Fruit fly (Drosophila melanogaster) whole organism, embryonic: ENCODE results near the gene CG32645.
A peak's percentile ranks its signal among the peaks of the same experiment; 100 is the strongest.

Source experiments
- ATbp ChIP-seq: fragments of 200-800 bp; sonication (Bioruptor generic); optimal IDR thresholded peaks from 2 replicates; lab custom pipeline; 2017; ENCODE audit warnings: missing biosample characterization, mild to moderate bottlenecking, missing genetic modification characterization, missing genetic modification reagents
- Ada2b ChIP-seq: fragments of 200-800 bp; sonication (Bioruptor generic); IDR thresholded peaks from 2 replicates; pipeline ENCODE4 v1.3.6; 2022; ENCODE audit warnings: missing biosample characterization, missing genetic modification characterization
- CG10147 ChIP-seq: fragments of 200-800 bp; sonication (Bioruptor generic); optimal IDR thresholded peaks from 2 replicates; lab custom pipeline; 2019; ENCODE audit warnings: missing biosample characterization, mild to moderate bottlenecking, missing genetic modification characterization, moderate library complexity
- CG10267 ChIP-seq: fragments of 200-800 bp; sonication (Bioruptor generic); optimal IDR thresholded peaks from 2 replicates; lab custom pipeline; 2018; ENCODE audit warnings: missing biosample characterization, mild to moderate bottlenecking, missing genetic modification characterization, moderate library complexity
- CG12659 ChIP-seq: fragments of 200-800 bp; sonication (Bioruptor generic); optimal IDR thresholded peaks from 3 replicates; lab custom pipeline; 2017; ENCODE audit warnings: mild to moderate bottlenecking, missing biosample characterization, missing genetic modification reagents, missing genetic modification characterization
- CG13287 ChIP-seq: fragments of 200-800 bp; sonication (Bioruptor generic); IDR thresholded peaks from 2 replicates; pipeline ENCODE4 v1.3.6; 2022; ENCODE audit warnings: missing biosample characterization, missing genetic modification characterization; ENCODE audit not compliant: partially characterized antibody
- CG13775 ChIP-seq: fragments of 200-800 bp; sonication (Bioruptor generic); optimal IDR thresholded peaks from 3 replicates; lab custom pipeline; 2017; ENCODE audit warnings: missing biosample characterization, mild to moderate bottlenecking, missing genetic modification characterization
- CG15073 ChIP-seq: fragments of 200-800 bp; sonication (Bioruptor generic); optimal IDR thresholded peaks from 2 replicates; lab custom pipeline; 2016; ENCODE audit warnings: missing biosample characterization, missing genetic modification characterization
- CG1529 ChIP-seq: fragments of 200-800 bp; sonication (Bioruptor generic); optimal IDR thresholded peaks from 3 replicates; lab custom pipeline; 2018; ENCODE audit warnings: missing biosample characterization, missing genetic modification characterization
- CG15479 ChIP-seq: fragments of 200-800 bp; sonication (Bioruptor generic); optimal IDR thresholded peaks from 3 replicates; lab custom pipeline; 2019; ENCODE audit warnings: missing biosample characterization, mild to moderate bottlenecking, missing genetic modification characterization, moderate library complexity
- CG15601 ChIP-seq: fragments of 200-800 bp; sonication (Bioruptor generic); optimal IDR thresholded peaks from 3 replicates; lab custom pipeline; 2019; ENCODE audit warnings: missing biosample characterization, mild to moderate bottlenecking, missing genetic modification characterization, moderate library complexity
- CG15696 ChIP-seq: fragments of 200-800 bp; sonication (Bioruptor generic); optimal IDR thresholded peaks from 2 replicates; lab custom pipeline; 2019; ENCODE audit warnings: missing biosample characterization, mild to moderate bottlenecking, missing genetic modification characterization, moderate library complexity
- CG16863 ChIP-seq: fragments of 200-800 bp; sonication (Bioruptor generic); optimal IDR thresholded peaks from 3 replicates; lab custom pipeline; 2016; ENCODE audit warnings: missing biosample characterization, missing genetic modification characterization
- CG17186 ChIP-seq: fragments of 200-800 bp; sonication (Bioruptor generic); optimal IDR thresholded peaks from 3 replicates; lab custom pipeline; 2017; ENCODE audit warnings: missing biosample characterization, missing genetic modification reagents, missing genetic modification characterization
- CG2116 ChIP-seq: fragments of 200-800 bp; sonication (Bioruptor generic); optimal IDR thresholded peaks from 3 replicates; lab custom pipeline; 2018; ENCODE audit warnings: missing biosample characterization, mild to moderate bottlenecking, missing genetic modification characterization
- CG2199 ChIP-seq: fragments of 200-800 bp; sonication (Bioruptor generic); IDR thresholded peaks from 3 replicates; pipeline ENCODE4 v1.3.6; 2022; ENCODE audit warnings: missing biosample characterization, missing genetic modification characterization
- CG4282 ChIP-seq: fragments of 200-800 bp; sonication (Bioruptor generic); optimal IDR thresholded peaks from 2 replicates; lab custom pipeline; 2016; ENCODE audit warnings: missing biosample characterization, missing genetic modification characterization
- CG6654 ChIP-seq: fragments of 200-800 bp; sonication (Bioruptor generic); optimal IDR thresholded peaks from 2 replicates; lab custom pipeline; 2017; ENCODE audit warnings: missing biosample characterization, mild to moderate bottlenecking, missing genetic modification characterization
- CG8388 ChIP-seq: fragments of 200-800 bp; sonication (Bioruptor generic); optimal IDR thresholded peaks from 2 replicates; lab custom pipeline; 2019; ENCODE audit warnings: missing biosample characterization, mild to moderate bottlenecking, missing genetic modification characterization, moderate library complexity
- D19A ChIP-seq: fragments of 200-800 bp; optimal IDR thresholded peaks from 3 replicates; lab custom pipeline; 2019; ENCODE audit warnings: missing biosample characterization, mild to moderate bottlenecking, missing genetic modification characterization, moderate library complexity
- Dbx ChIP-seq: fragments of 200-800 bp; sonication (Bioruptor generic); IDR thresholded peaks from 3 replicates; pipeline ENCODE4 v1.3.6; 2022; ENCODE audit warnings: missing biosample characterization, missing genetic modification characterization
- Dll ChIP-seq: fragments of 200-800 bp; sonication (Bioruptor generic); IDR thresholded peaks from 4 replicates; pipeline ENCODE4 v1.3.6; 2022; ENCODE audit warnings: missing biosample characterization, missing genetic modification characterization; ENCODE audit not compliant: partially characterized antibody
- Dp ChIP-seq: fragments of 200-800 bp; sonication (Bioruptor generic); optimal IDR thresholded peaks from 2 replicates; lab custom pipeline; 2018; ENCODE audit warnings: missing biosample characterization, mild to moderate bottlenecking, missing genetic modification characterization, moderate library complexity
- E2f1 ChIP-seq: fragments of 200-800 bp; sonication (Bioruptor generic); IDR thresholded peaks from 2 replicates; pipeline ENCODE4 v1.3.6; 2022; ENCODE audit warnings: missing biosample characterization, missing genetic modification characterization
- H15 ChIP-seq: fragments of 200-800 bp; sonication (Bioruptor generic); IDR thresholded peaks from 3 replicates; pipeline ENCODE4 v1.3.6; 2022; ENCODE audit warnings: missing biosample characterization, missing genetic modification characterization
- HLH4C ChIP-seq: fragments of 200-800 bp; sonication (Bioruptor generic); IDR thresholded peaks from 3 replicates; pipeline ENCODE4 v1.3.6; 2022; ENCODE audit warnings: missing biosample characterization, missing genetic modification characterization; ENCODE audit not compliant: partially characterized antibody
- Jarid2 ChIP-seq: fragments of 200-800 bp; sonication (Bioruptor generic); optimal IDR thresholded peaks from 3 replicates; lab custom pipeline; 2017; ENCODE audit warnings: mild to moderate bottlenecking, missing biosample characterization, missing genetic modification reagents, missing genetic modification characterization
- Lpt ChIP-seq: fragments of >200 bp; optimal IDR thresholded peaks from 2 replicates; lab custom pipeline; 2018; ENCODE audit warnings: missing biosample characterization, missing genetic modification characterization
- NC2β ChIP-seq: fragments of 200-800 bp; sonication (Bioruptor generic); optimal IDR thresholded peaks from 2 replicates; lab custom pipeline; 2016; ENCODE audit warnings: missing biosample characterization, missing genetic modification characterization
- Ravus ChIP-seq: fragments of 200-800 bp; sonication (Bioruptor generic); IDR thresholded peaks from 2 replicates; pipeline ENCODE4 v1.3.6; 2022; ENCODE audit warnings: missing biosample characterization, missing genetic modification characterization
- Rx ChIP-seq: fragments of 200-800 bp; sonication (Bioruptor generic); IDR thresholded peaks from 2 replicates; pipeline ENCODE4 v1.3.6; 2022; ENCODE audit warnings: missing biosample characterization, missing genetic modification characterization
- Sin3A ChIP-seq: fragments of >200 bp; optimal IDR thresholded peaks from 2 replicates; lab custom pipeline; 2018
- Six4 ChIP-seq: fragments of 200-800 bp; sonication (Bioruptor generic); optimal IDR thresholded peaks from 2 replicates; lab custom pipeline; 2016; ENCODE audit warnings: missing biosample characterization, missing genetic modification characterization
- abd-A ChIP-seq: fragments of 200-800 bp; sonication (Bioruptor generic); optimal IDR thresholded peaks from 3 replicates; lab custom pipeline; 2019; ENCODE audit warnings: missing biosample characterization, mild to moderate bottlenecking, missing genetic modification characterization, moderate library complexity
- ash1 ChIP-seq: fragments of 200-800 bp; sonication (Bioruptor generic); optimal IDR thresholded peaks from 2 replicates; lab custom pipeline; 2018; ENCODE audit warnings: missing biosample characterization, mild to moderate bottlenecking, missing genetic modification characterization
- bowl ChIP-seq: fragments of 200-800 bp; sonication (Bioruptor generic); IDR thresholded peaks from 2 replicates; pipeline ENCODE4 v1.3.6; 2022; ENCODE audit warnings: missing biosample characterization, missing genetic modification characterization
- br ChIP-seq: fragments of >200 bp; optimal IDR thresholded peaks from 2 replicates; lab custom pipeline; 2017
- dimm ChIP-seq: fragments of 200-800 bp; sonication (Bioruptor generic); IDR thresholded peaks from 2 replicates; pipeline ENCODE4 v1.3.6; 2022; ENCODE audit warnings: missing biosample characterization, missing genetic modification characterization
- dm ChIP-seq: fragments of 200-800 bp; sonication (Bioruptor generic); optimal IDR thresholded peaks from 3 replicates; lab custom pipeline; 2016; ENCODE audit warnings: missing biosample characterization, missing genetic modification characterization
- en ChIP-seq: fragments of 200-800 bp; sonication (Bioruptor generic); optimal IDR thresholded peaks from 2 replicates; lab custom pipeline; 2016; ENCODE audit warnings: missing biosample characterization, missing genetic modification characterization
- gcm ChIP-seq: fragments of 200-800 bp; sonication (Bioruptor generic); optimal IDR thresholded peaks from 2 replicates; lab custom pipeline; 2019; ENCODE audit warnings: missing biosample characterization, mild to moderate bottlenecking, missing genetic modification characterization, moderate library complexity
- grn ChIP-seq: fragments of 200-800 bp; sonication (Bioruptor generic); optimal IDR thresholded peaks from 3 replicates; lab custom pipeline; 2017; ENCODE audit warnings: missing biosample characterization, missing genetic modification characterization
- gro ChIP-seq: fragments of 200-800 bp; sonication (Bioruptor generic); optimal IDR thresholded peaks from 2 replicates; lab custom pipeline; 2016; ENCODE audit warnings: missing biosample characterization, missing genetic modification characterization
- h ChIP-seq: fragments of >200 bp; optimal IDR thresholded peaks from 2 replicates; lab custom pipeline; 2017
- pb ChIP-seq: fragments of 200-800 bp; sonication (Bioruptor generic); optimal IDR thresholded peaks from 3 replicates; lab custom pipeline; 2016; ENCODE audit warnings: missing biosample characterization, missing genetic modification characterization
- row ChIP-seq: fragments of 200-800 bp; sonication (Bioruptor generic); IDR thresholded peaks from 3 replicates; pipeline ENCODE4 v1.3.6; 2022; ENCODE audit warnings: missing biosample characterization, missing genetic modification characterization
- scrt ChIP-seq: fragments of 200-800 bp; sonication (Bioruptor generic); optimal IDR thresholded peaks from 2 replicates; lab custom pipeline; 2018; ENCODE audit warnings: missing biosample characterization, mild to moderate bottlenecking, missing genetic modification characterization, moderate library complexity
- slp2 ChIP-seq: fragments of 200-800 bp; sonication (Bioruptor generic); optimal IDR thresholded peaks from 2 replicates; lab custom pipeline; 2016; ENCODE audit warnings: missing biosample characterization, missing genetic modification characterization
- sqz ChIP-seq: fragments of 200-800 bp; sonication (Bioruptor generic); optimal IDR thresholded peaks from 3 replicates; lab custom pipeline; 2018; ENCODE audit warnings: missing biosample characterization, mild to moderate bottlenecking, missing genetic modification characterization
- tap ChIP-seq: fragments of 200-800 bp; optimal IDR thresholded peaks from 3 replicates; lab custom pipeline; 2019; ENCODE audit warnings: missing biosample characterization, mild to moderate bottlenecking, missing genetic modification characterization, moderate library complexity
- zen2 ChIP-seq: fragments of 200-800 bp; sonication (Bioruptor generic); IDR thresholded peaks from 3 replicates; pipeline ENCODE4 v1.3.6; 2022; ENCODE audit warnings: missing biosample characterization, missing genetic modification characterization; ENCODE audit not compliant: partially characterized antibody
- zf30C ChIP-seq: fragments of 200-800 bp; sonication (Bioruptor generic); optimal IDR thresholded peaks from 3 replicates; lab custom pipeline; 2018; ENCODE audit warnings: missing biosample characterization, mild to moderate bottlenecking, missing genetic modification characterization

Gene CG32645

DNA sequence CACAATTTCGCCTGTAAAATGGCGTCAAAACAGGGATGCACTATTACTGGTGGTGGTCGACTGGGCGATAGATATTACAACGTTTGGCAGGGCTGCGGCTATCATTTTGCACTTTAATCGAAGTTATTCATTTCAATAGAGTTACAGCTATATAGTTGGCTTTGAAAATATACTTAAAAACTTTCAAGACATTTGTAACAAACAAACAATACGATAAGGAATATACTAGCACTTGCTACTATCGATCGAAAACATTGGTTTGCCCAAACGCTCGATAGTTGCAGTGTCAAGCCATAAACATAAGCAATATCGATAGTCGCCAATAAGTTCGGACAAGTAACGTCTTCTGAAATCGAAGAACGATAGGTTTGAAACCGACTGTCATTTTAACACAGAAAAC is 20.5 kb downstream of the CG32645 start, which contains the start of the genes Bap60 and CG12096 (continued):
- TF ChIP-seq CG15601 (tag; lab: Kevin White, UChicago), result peak; percentile 76
- peak; percentile 93 for TF ChIP-seq row (GFP tag; lab: Robert Waterston, UW)
- no peak for TF ChIP-seq H15 (GFP tag; lab: Robert Waterston, UW)
- TF ChIP-seq Dbx, result peak; percentile 83
- no peak for TF ChIP-seq ash1 (GFP tag; lab: Kevin White, UChicago)
- peak; percentile 94 for TF ChIP-seq HLH4C (GFP tag; lab: Robert Waterston, UW)
- peak; percentile 78 for TF ChIP-seq CG10267
- TF ChIP-seq D19A (tag; lab: Kevin White, UChicago), result no peak
- TF ChIP-seq slp2 (GFP tag; lab: Kevin White, UChicago), result peak; percentile 48
- TF ChIP-seq br, result no peak
- peak; percentile 27 for TF ChIP-seq gcm (GFP tag; lab: Kevin White, UChicago)
- TF ChIP-seq Dll (GFP tag; lab: Robert Waterston, UW), result peak; percentile 97
- TF ChIP-seq NC2β, result peak; percentile 68
- TF ChIP-seq Ravus (GFP tag; lab: Robert Waterston, UW), result no peak
- peak; percentile 0 for TF ChIP-seq CG4282
- peak; percentile 68 for TF ChIP-seq CG17186
- TF ChIP-seq CG15479, result no peak
- TF ChIP-seq dm (GFP tag; lab: Kevin White, UChicago), result peak; percentile 86
- TF ChIP-seq ATbp (GFP tag; lab: Kevin White, UChicago), result no peak
- peak; percentile 39 for TF ChIP-seq Six4 (GFP tag; lab: Kevin White, UChicago)
- peak; percentile 39 for TF ChIP-seq Dp
- no peak for TF ChIP-seq dimm (GFP tag; lab: Robert Waterston, UW)
- TF ChIP-seq CG2116 (GFP tag; lab: Kevin White, UChicago), result peak; percentile 92
- no peak for TF ChIP-seq tap (tag; lab: Kevin White, UChicago)
- TF ChIP-seq Sin3A, result peak; percentile 99
- peak; percentile 9 for TF ChIP-seq Jarid2 (GFP tag; lab: Kevin White, UChicago)
- peak; percentile 21 for TF ChIP-seq CG1529 (GFP tag; lab: Kevin White, UChicago)
- TF ChIP-seq abd-A, result no peak
- no peak for TF ChIP-seq CG6654 (GFP tag; lab: Kevin White, UChicago)
- peak; percentile 79 for TF ChIP-seq CG10147
- TF ChIP-seq CG2199, result no peak
- no peak for TF ChIP-seq h (lab: Kevin White, UChicago)
- TF ChIP-seq CG12659 (GFP tag; lab: Kevin White, UChicago), result peak; percentile 88
- TF ChIP-seq zf30C (GFP tag; lab: Kevin White, UChicago), result no peak
- peak; percentile 86 for TF ChIP-seq gro (GFP tag; lab: Kevin White, UChicago)
- TF ChIP-seq sqz, result no peak
- no peak for TF ChIP-seq scrt
- peak; percentile 50; the same call in 1 of the 2 replicates for TF ChIP-seq Ada2b (GFP tag; lab: Robert Waterston, UW)
- peak; percentile 57 for TF ChIP-seq pb (GFP tag; lab: Kevin White, UChicago)
- TF ChIP-seq CG13287 (GFP tag; lab: Robert Waterston, UW), result peak; percentile 95
- TF ChIP-seq bowl (GFP tag; lab: Robert Waterston, UW), result no peak
- TF ChIP-seq CG8388 (GFP tag; lab: Kevin White, UChicago), result peak; percentile 58
- no peak for TF ChIP-seq grn (GFP tag; lab: Kevin White, UChicago)
- no peak for TF ChIP-seq Lpt (GFP tag; lab: Kevin White, UChicago)
- peak; percentile 78 for TF ChIP-seq CG15696 (tag; lab: Kevin White, UChicago)
- TF ChIP-seq CG13775 (GFP tag; lab: Kevin White, UChicago), result peak; percentile 82
- TF ChIP-seq Rx (GFP tag; lab: Robert Waterston, UW), result no peak
- peak; percentile 71 for TF ChIP-seq CG16863 (GFP tag; lab: Kevin White, UChicago)
- peak; percentile 37; the same call in 1 of the 2 replicates for TF ChIP-seq E2f1 (GFP tag; lab: Robert Waterston, UW)
- no peak for TF ChIP-seq CG15073 (GFP tag; lab: Kevin White, UChicago)
- TF ChIP-seq zen2 (GFP tag; lab: Robert Waterston, UW), result 0 out of 3 replicates have a peak, but pooled peaks have one; percentile 59
- TF ChIP-seq en (GFP tag; lab: Kevin White, UChicago), result peak; percentile 15
